Worm (Caenorhabditis elegans) whole organism, young adult: ENCODE results near the gene C34D4.4.

Experiments used
- F10E7.11 ChIP-seq: sonication (generic microtip); optimal IDR thresholded peaks from 2 replicates; lab custom pipeline; 2017; ENCODE audit warnings: mild to moderate bottlenecking, missing genetic modification characterization, moderate library complexity, missing compliant biosample characterization
- F49E8.2 ChIP-seq: sonication (generic microtip); optimal IDR thresholded peaks from 3 replicates; lab custom pipeline; 2017; ENCODE audit warnings: missing genetic modification characterization, mild to moderate bottlenecking, missing compliant biosample characterization, antibody characterized with exemption, moderate library complexity; ENCODE audit not compliant: insufficient read depth
- F57A8.1 ChIP-seq: fragments of 200-800 bp; sonication (Bioruptor generic); optimal IDR thresholded peaks from 2 replicates; lab custom pipeline; 2018; ENCODE audit warnings: mild to moderate bottlenecking, missing genetic modification characterization, moderate library complexity, missing compliant biosample characterization
- Y95B8A.8 ChIP-seq: fragments of 200-800 bp; sonication (Bioruptor generic); IDR thresholded peaks from 2 replicates; pipeline ENCODE4 v1.3.6; 2022; ENCODE audit warnings: missing genetic modification reagents, missing genetic modification characterization, missing compliant biosample characterization
- ama-1 ChIP-seq, 3 experiments: fragments of 150-350 bp in 1 of 3; sonication (generic microtip) in 2 of 3; optimal IDR thresholded peaks; 2 replicates each; lab custom pipeline; 2014 to 2018; ENCODE audit warnings: missing biosample characterization in 2 of 3, missing genetic modification characterization in 2 of 3, missing genetic modification reagents in 2 of 3
- ceh-100 ChIP-seq: fragments of 200-800 bp; sonication (Bioruptor generic); IDR thresholded peaks from 2 replicates; pipeline ENCODE4 v1.3.6; 2022; ENCODE audit warnings: missing genetic modification reagents, missing genetic modification characterization, missing compliant biosample characterization
- him-1 ChIP-seq: sonication (generic microtip); optimal IDR thresholded peaks from 2 replicates; lab custom pipeline; 2016; ENCODE audit warnings: missing genotype, missing genetic modification reagents, missing genetic modification characterization, missing compliant biosample characterization
- lsl-1 ChIP-seq: fragments of 200-800 bp; sonication (Bioruptor generic); optimal IDR thresholded peaks from 2 replicates; lab custom pipeline; 2018; ENCODE audit warnings: mild to moderate bottlenecking, missing genetic modification characterization, moderate library complexity, missing compliant biosample characterization
- pha-4 ChIP-seq: fragments of 150-350 bp; sonication (generic microtip); optimal IDR thresholded peaks from 2 replicates; lab custom pipeline; 2014; ENCODE audit warnings: missing biosample characterization, missing genetic modification reagents, missing genetic modification characterization
- rcor-1 ChIP-seq: fragments of 200-800 bp; sonication (Bioruptor generic); IDR thresholded peaks from 2 replicates; pipeline ENCODE4 v1.3.6; 2022; ENCODE audit warnings: missing genetic modification reagents, missing genetic modification characterization, missing compliant biosample characterization
- sptf-2 ChIP-seq: fragments of 200-800 bp; sonication (Bioruptor generic); optimal IDR thresholded peaks from 2 replicates; lab custom pipeline; 2018; ENCODE audit warnings: mild to moderate bottlenecking, missing genetic modification characterization, missing compliant biosample characterization
- unc-130 ChIP-seq: sonication (generic microtip); optimal IDR thresholded peaks from 2 replicates; lab custom pipeline; 2016; ENCODE audit warnings: missing genetic modification reagents, missing genetic modification characterization, missing compliant biosample characterization
- unc-62 ChIP-seq: fragments of 150-350 bp; optimal IDR thresholded peaks from 2 replicates; lab custom pipeline; 2014; ENCODE audit warnings: missing biosample characterization, missing genetic modification reagents, missing genetic modification characterization

DNA sequence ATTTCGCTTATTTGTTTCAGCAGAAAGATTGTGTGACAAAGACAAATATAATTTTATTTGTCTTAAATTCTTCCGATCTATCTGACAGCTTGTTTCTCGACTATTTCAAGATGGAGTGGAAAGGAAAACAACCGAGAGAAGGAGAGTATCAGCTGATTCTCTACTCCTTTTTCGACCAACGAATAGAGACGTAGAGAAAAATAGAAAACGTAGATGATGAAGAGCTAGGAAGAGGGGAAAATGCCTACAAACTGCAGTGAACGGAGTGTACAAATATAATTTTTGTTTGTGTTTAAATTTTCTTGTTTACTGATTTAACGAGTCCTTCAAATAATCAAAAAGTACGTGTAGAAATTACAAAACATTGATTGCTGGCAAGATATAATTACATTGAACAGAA, 1.4 kb upstream of the C34D4.4 start:
- TF ChIP-seq unc-62 (GFP tag; lab: Kevin White, UChicago) (no peak), unc-130 (GFP tag; lab: Kevin White, UChicago) (no peak), F49E8.2 (tag; lab: Kevin White, UChicago) (no peak), ama-1 (optimal IDR thresholded peaks at IDR 0.05; lab: Kevin White, UChicago) (no peak), ama-1 (GFP tag; optimal IDR thresholded peaks at IDR 0.05; lab: Kevin White, UChicago) (no peak), lsl-1 (GFP tag; lab: Kevin White, UChicago) (no peak), Y95B8A.8 (GFP tag; lab: Robert Waterston, UW) (no peak), F57A8.1 (GFP tag; lab: Kevin White, UChicago) (no peak), sptf-2 (GFP tag; lab: Kevin White, UChicago) (no peak), rcor-1 (GFP tag; lab: Robert Waterston, UW) (no peak), him-1 (tag; lab: Kevin White, UChicago) (no peak), F10E7.11 (no peak), pha-4 (tag; lab: Kevin White, UChicago) (peak; percentile 68), ceh-100 (GFP tag; lab: Robert Waterston, UW) (no peak)
